Fruit fly (Drosophila melanogaster) S2 (cell line): ENCODE measurements around the gene CG34238.

ENCODE experiments used
- CG8478 ChIP-seq: fragments of >200 bp; optimal IDR thresholded peaks from 2 replicates; lab custom pipeline; 2018
- CTCF ChIP-seq, 2 experiments: fragments of >200 bp; optimal IDR thresholded peaks; 2 replicates each; lab custom pipeline; 2018

- no peak for TF ChIP-seq CG8478 (lab: Kevin White, UChicago)
- no peak for TF ChIP-seq CTCF (optimal IDR thresholded peaks at IDR 0.05; lab: Kevin White, UChicago)
These were observed 40.3 kb downstream of the CG34238 start for dm6 chr3L:10666511-10667003.
